Worm (Caenorhabditis elegans) whole organism, mixed stage, embryonic: ENCODE data around the gene C09F12.2.

Experiments used
- M03D4.4 ChIP-seq: sonication (generic microtip); optimal IDR thresholded peaks from 2 replicates; lab custom pipeline; 2017; ENCODE audit warnings: mild to moderate bottlenecking, missing genetic modification characterization, missing compliant biosample characterization
- blmp-1 ChIP-seq: fragments of 150-350 bp; optimal IDR thresholded peaks from 2 replicates; lab custom pipeline; 2014; ENCODE audit warnings: missing biosample characterization, missing genetic modification characterization
- ceh-39 ChIP-seq: fragments of 150-350 bp; optimal IDR thresholded peaks from 2 replicates; lab custom pipeline; 2014; ENCODE audit warnings: missing biosample characterization, missing genetic modification characterization
- ceh-83 ChIP-seq: fragments of 200-800 bp; sonication (Bioruptor generic); optimal IDR thresholded peaks from 2 replicates; lab custom pipeline; 2018; ENCODE audit warnings: mild to moderate bottlenecking, missing genetic modification characterization, missing compliant biosample characterization
- ces-1 ChIP-seq: fragments of 150-350 bp; optimal IDR thresholded peaks from 2 replicates; lab custom pipeline; 2014; ENCODE audit warnings: missing biosample characterization, missing genetic modification reagents, missing genetic modification characterization
- cnd-1 ChIP-seq: fragments of 200-800 bp; sonication (Bioruptor generic); optimal IDR thresholded peaks from 2 replicates; lab custom pipeline; 2018; ENCODE audit warnings: mild to moderate bottlenecking, missing genetic modification characterization, missing compliant biosample characterization
- drap-1 ChIP-seq: fragments of 200-800 bp; sonication (Bioruptor generic); optimal IDR thresholded peaks from 3 replicates; lab custom pipeline; 2018; ENCODE audit warnings: mild to moderate bottlenecking, missing genetic modification characterization, missing compliant biosample characterization
- elt-1 ChIP-seq: sonication (generic microtip); optimal IDR thresholded peaks from 2 replicates; lab custom pipeline; 2017; ENCODE audit warnings: missing genetic modification characterization, mild to moderate bottlenecking, missing compliant biosample characterization, antibody characterized with exemption, moderate library complexity, borderline replicate concordance; ENCODE audit not compliant: insufficient read depth
- elt-3 ChIP-seq: fragments of 150-350 bp; optimal IDR thresholded peaks from 2 replicates; lab custom pipeline; 2014; ENCODE audit warnings: missing biosample characterization, missing genetic modification characterization
- flh-1 ChIP-seq: fragments of 200-800 bp; sonication (Bioruptor generic); optimal IDR thresholded peaks from 2 replicates; lab custom pipeline; 2018; ENCODE audit warnings: mild to moderate bottlenecking, missing genetic modification characterization, moderate library complexity, missing compliant biosample characterization
- ham-2 ChIP-seq: fragments of 200-800 bp; sonication (Bioruptor generic); optimal IDR thresholded peaks from 2 replicates; lab custom pipeline; 2018; ENCODE audit warnings: mild to moderate bottlenecking, missing genetic modification characterization, missing compliant biosample characterization
- hlh-1 ChIP-seq: fragments of 150-350 bp; optimal IDR thresholded peaks from 2 replicates; lab custom pipeline; 2014; ENCODE audit warnings: missing biosample characterization, missing genetic modification reagents, missing genetic modification characterization
- lin-13 ChIP-seq: fragments of 150-350 bp; optimal IDR thresholded peaks from 2 replicates; lab custom pipeline; 2014; ENCODE audit warnings: missing biosample characterization, missing genetic modification characterization
- lin-32 ChIP-seq: fragments of 200-800 bp; sonication (Bioruptor generic); optimal IDR thresholded peaks from 2 replicates; lab custom pipeline; 2018; ENCODE audit warnings: mild to moderate bottlenecking, missing genetic modification characterization, missing compliant biosample characterization
- lsy-2 ChIP-seq: fragments of 150-350 bp; optimal IDR thresholded peaks from 2 replicates; lab custom pipeline; 2014; ENCODE audit warnings: missing biosample characterization, missing genetic modification characterization
- mab-5 ChIP-seq: fragments of 150-350 bp; optimal IDR thresholded peaks from 2 replicates; lab custom pipeline; 2014; ENCODE audit warnings: missing biosample characterization, missing genetic modification characterization
- mep-1 ChIP-seq: fragments of 150-350 bp; optimal IDR thresholded peaks from 2 replicates; lab custom pipeline; 2017; ENCODE audit warnings: missing biosample characterization, missing genetic modification reagents, missing genetic modification characterization, inconsistent platforms
- nhr-12 ChIP-seq: fragments of 150-350 bp; optimal IDR thresholded peaks from 2 replicates; lab custom pipeline; 2014; ENCODE audit warnings: missing biosample characterization, missing genetic modification characterization
- nhr-2 ChIP-seq: fragments of 150-350 bp; optimal IDR thresholded peaks from 2 replicates; lab custom pipeline; 2014; ENCODE audit warnings: missing biosample characterization, missing genetic modification characterization
- nhr-28 ChIP-seq: fragments of 150-350 bp; optimal IDR thresholded peaks from 2 replicates; lab custom pipeline; 2014; ENCODE audit warnings: missing biosample characterization, missing genetic modification characterization
- nhr-76 ChIP-seq: sonication (generic microtip); optimal IDR thresholded peaks from 2 replicates; lab custom pipeline; 2017; ENCODE audit warnings: missing biosample characterization, missing genetic modification characterization
- pha-4 ChIP-seq: fragments of 150-350 bp; optimal IDR thresholded peaks from 2 replicates; lab custom pipeline; 2018; ENCODE audit warnings: missing biosample characterization, missing genetic modification reagents, missing genetic modification characterization
- sem-2 ChIP-seq: fragments of 200-800 bp; sonication (Bioruptor generic); optimal IDR thresholded peaks from 2 replicates; lab custom pipeline; 2018; ENCODE audit warnings: mild to moderate bottlenecking, missing genetic modification characterization, missing compliant biosample characterization
- tbx-8 ChIP-seq: fragments of 200-800 bp; sonication (Bioruptor generic); optimal IDR thresholded peaks from 2 replicates; lab custom pipeline; 2018; ENCODE audit warnings: mild to moderate bottlenecking, missing genetic modification characterization, moderate library complexity, missing compliant biosample characterization
- unc-120 ChIP-seq: sonication (generic microtip); optimal IDR thresholded peaks from 2 replicates; lab custom pipeline; 2017; ENCODE audit warnings: missing genetic modification characterization, missing compliant biosample characterization; ENCODE audit not compliant: poor library complexity, severe bottlenecking
- unc-39 ChIP-seq: fragments of 150-350 bp; optimal IDR thresholded peaks from 2 replicates; lab custom pipeline; 2014; ENCODE audit warnings: missing biosample characterization, missing genetic modification characterization
- unc-62 ChIP-seq: fragments of 150-350 bp; optimal IDR thresholded peaks from 2 replicates; lab custom pipeline; 2014; ENCODE audit warnings: missing biosample characterization, missing genetic modification reagents, missing genetic modification characterization
- zip-8 ChIP-seq: fragments of 150-350 bp; optimal IDR thresholded peaks from 2 replicates; lab custom pipeline; 2014; ENCODE audit warnings: missing biosample characterization, missing genetic modification characterization
- ztf-11 ChIP-seq: fragments of 150-350 bp; optimal IDR thresholded peaks from 2 replicates; lab custom pipeline; 2014; ENCODE audit warnings: missing biosample characterization, missing genetic modification characterization

The C09F12.2 gene

DNA sequence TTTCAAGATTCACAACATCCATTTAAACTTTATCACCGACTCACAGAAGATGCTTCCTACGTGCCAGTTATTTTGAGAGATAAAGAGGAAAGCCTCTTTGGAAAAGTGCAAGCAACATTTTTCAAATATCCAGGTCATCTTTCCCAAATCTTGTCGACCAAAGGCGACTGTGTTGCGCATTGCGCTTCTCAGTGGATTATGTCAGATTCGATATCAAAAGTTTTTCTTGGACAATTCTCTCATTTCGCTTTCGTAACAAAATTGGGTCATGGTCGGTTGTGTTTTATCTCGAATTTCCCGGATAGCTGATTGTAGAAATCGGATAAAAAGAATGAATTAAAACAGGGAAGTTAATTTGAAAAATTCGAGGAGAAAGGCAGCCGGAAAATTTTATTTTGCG, 13.5 kb downstream of the C09F12.2 start:
- TF ChIP-seq nhr-2 (tag; lab: Kevin White, UChicago) (no peak), ham-2 (GFP tag; lab: Kevin White, UChicago) (peak; percentile 33), elt-1 (peak; percentile 5), blmp-1 (tag; lab: Kevin White, UChicago) (peak; percentile 44)

DNA sequence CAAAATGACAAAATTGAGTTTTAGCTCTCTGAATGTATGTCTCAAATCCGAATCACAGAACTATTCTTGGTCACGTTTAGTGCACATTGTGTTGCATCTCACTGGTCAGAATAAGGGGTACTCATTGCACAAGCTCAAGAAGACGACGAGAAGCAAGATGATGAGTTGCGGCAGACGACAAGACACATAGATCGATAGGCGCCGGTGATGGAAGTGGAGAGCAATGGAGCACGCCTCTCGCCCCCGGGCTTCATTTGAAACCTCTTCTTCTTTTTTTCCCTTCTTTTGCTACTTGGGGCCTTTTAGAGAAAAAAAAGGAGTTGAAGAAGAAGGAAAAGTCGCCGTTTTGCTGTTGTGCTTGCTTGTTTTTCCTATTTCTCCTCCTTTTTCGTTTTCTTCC, 14.6 kb downstream of the C09F12.2 start, which contains the start of gene apt-9:
Gene apt-9, plus strand, starts transcription at position 194 of the 400 bp plus-strand sequence.
- TF ChIP-seq tbx-8 (GFP tag; lab: Kevin White, UChicago) (no peak), elt-3 (tag; lab: Kevin White, UChicago) (no peak), ces-1 (GFP tag; lab: Kevin White, UChicago) (peak; percentile 52)

DNA sequence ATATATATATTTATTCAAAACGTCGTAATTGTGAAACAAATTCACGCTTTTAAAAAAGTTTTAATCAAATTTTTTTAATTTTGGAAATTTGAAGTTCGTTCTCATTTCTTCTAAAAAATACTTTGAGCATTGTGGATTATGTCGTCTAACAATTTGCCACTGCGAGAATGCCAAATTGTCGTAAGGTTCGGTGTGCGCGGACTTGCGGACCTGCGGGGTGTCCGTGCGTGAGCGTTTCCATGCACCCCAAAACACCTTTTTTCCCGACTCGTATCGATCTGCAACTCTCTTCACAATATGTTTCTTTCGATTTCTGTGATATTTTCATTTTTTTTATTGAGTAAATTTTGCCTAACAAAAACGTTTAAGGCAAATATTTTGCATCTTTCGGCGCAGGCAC, 19.0 kb downstream of the C09F12.2 start:
- TF ChIP-seq flh-1 (GFP tag; lab: Kevin White, UChicago) (no peak), pha-4 (no peak), lin-13 (tag; lab: Kevin White, UChicago) (peak; percentile 22)

DNA sequence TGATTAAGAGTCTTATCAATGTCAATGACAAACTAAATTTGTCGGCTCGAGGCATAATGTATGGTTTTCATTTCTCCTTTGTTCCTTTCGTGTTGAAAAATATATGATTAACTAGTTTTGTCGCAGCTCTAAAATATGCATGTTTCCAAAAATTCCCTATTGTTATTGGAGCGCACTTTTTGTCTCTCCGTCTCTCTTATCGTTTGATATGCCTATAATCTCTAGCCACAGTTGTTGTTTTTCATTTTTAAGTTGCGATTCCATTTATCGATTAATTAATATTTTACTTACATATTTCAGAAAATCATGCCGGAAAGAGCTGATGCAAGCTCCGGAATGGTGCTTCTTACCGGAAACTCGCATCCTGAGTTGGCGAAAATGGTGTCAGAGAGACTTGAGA, 19.6 kb downstream of the C09F12.2 start, which contains the start of gene W04G3.5:
Gene W04G3.5, plus strand, starts transcription at position 301 of the 400 bp plus-strand sequence.
- TF ChIP-seq ztf-11 (tag; lab: Kevin White, UChicago) (no peak), nhr-2 (tag; lab: Kevin White, UChicago) (no peak), blmp-1 (tag; lab: Kevin White, UChicago) (no peak)

DNA sequence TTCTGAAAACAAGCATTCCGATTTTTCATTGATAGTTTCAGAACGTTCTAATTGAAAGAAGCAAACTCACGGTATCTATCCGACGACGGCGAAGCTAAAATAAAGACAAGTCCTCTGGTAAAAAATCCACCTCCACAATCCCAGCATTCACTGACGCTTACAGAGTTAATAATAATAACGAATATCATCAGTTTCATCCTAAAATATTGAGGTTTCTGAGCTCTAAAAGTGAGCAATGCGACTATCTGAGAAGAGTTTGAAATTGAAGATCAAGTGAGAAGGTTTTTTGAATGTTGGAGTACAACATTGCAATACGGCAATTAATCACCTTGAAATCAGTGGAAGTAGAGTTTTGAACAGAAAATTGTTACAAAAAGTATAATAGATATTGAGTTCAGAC, 22.8 kb downstream of the C09F12.2 start, which contains the start of gene W04G3.12:
Gene W04G3.12, minus strand, starts transcription at position 311 of the 400 bp plus-strand sequence.
- TF ChIP-seq cnd-1 (tag; lab: Kevin White, UChicago) (no peak), pha-4 (no peak), flh-1 (GFP tag; lab: Kevin White, UChicago) (no peak), hlh-1 (tag; lab: Kevin White, UChicago) (no peak), ceh-39 (tag; lab: Kevin White, UChicago) (no peak), unc-120 (tag; lab: Kevin White, UChicago) (no peak), drap-1 (GFP tag; lab: Kevin White, UChicago) (no peak), lin-32 (GFP tag; lab: Kevin White, UChicago) (no peak), zip-8 (tag; lab: Kevin White, UChicago) (no peak), nhr-2 (tag; lab: Kevin White, UChicago) (no peak), nhr-28 (tag; lab: Kevin White, UChicago) (no peak), ceh-83 (no peak), unc-39 (tag; lab: Kevin White, UChicago) (no peak), nhr-12 (tag; lab: Kevin White, UChicago) (no peak), unc-62 (GFP tag; lab: Kevin White, UChicago) (no peak)

DNA sequence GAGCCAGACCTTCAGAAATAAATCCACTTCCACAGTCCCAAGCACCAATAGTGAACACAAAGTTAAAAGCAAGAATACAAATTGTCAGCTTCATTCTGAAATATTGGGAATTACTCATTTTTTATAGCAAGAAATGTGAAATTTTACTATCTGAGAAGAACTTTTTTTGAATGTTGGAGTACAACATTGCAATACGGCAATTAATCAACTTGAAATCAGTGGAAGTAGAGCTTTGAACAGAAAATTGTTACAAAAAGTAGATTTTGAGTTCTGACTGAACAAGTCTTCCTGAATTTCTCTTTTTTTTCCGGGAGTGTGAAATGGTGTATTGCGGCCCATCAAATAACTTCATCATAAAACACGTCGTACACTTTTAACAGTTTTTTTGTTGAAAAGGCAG, 24.4 kb downstream of the C09F12.2 start, which contains the start of gene W04G3.10:
Gene W04G3.10, minus strand, starts transcription at position 101 of the 400 bp plus-strand sequence.
- no peak for TF ChIP-seq M03D4.4
- no peak for TF ChIP-seq drap-1 (GFP tag; lab: Kevin White, UChicago)
- TF ChIP-seq ztf-11 (tag; lab: Kevin White, UChicago): no peak
- no peak for TF ChIP-seq ham-2 (GFP tag; lab: Kevin White, UChicago)
- no peak for TF ChIP-seq ceh-83
- TF ChIP-seq nhr-76 (tag; lab: Kevin White, UChicago): no peak
- TF ChIP-seq mep-1 (tag; lab: Kevin White, UChicago): no peak
- TF ChIP-seq pha-4: no peak
- no peak for TF ChIP-seq zip-8 (tag; lab: Kevin White, UChicago)
- TF ChIP-seq ceh-39 (tag; lab: Kevin White, UChicago): no peak
- TF ChIP-seq elt-3 (tag; lab: Kevin White, UChicago): no peak

DNA sequence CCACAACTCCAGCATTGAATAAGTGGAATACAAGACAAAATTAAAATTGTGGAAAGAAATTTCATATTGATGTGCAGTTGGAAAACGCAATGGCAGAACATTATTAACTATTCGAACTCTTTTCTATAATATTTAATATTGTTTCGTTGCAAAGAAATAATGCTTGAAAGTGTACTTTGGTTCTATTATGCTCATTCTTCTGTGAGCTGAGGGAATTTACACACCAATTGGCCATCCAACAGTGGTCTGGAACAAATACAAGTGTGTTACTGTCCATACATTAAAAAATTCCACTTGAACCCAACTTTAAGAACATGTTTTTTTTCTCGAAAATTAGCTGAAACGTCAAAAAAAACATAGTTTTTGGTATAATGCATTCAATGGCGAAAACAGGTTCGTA, 26.0 kb downstream of the C09F12.2 start, which contains the start of gene W04G3.13:
Gene W04G3.13, minus strand, starts transcription at position 101 of the 400 bp plus-strand sequence.
- TF ChIP-seq drap-1 (GFP tag; lab: Kevin White, UChicago) (no peak), lsy-2 (no peak), hlh-1 (tag; lab: Kevin White, UChicago) (no peak), unc-39 (tag; lab: Kevin White, UChicago) (no peak), ceh-39 (tag; lab: Kevin White, UChicago) (no peak), mab-5 (tag; lab: Kevin White, UChicago) (no peak), lin-13 (tag; lab: Kevin White, UChicago) (no peak), M03D4.4 (no peak), elt-3 (tag; lab: Kevin White, UChicago) (no peak), flh-1 (GFP tag; lab: Kevin White, UChicago) (no peak), elt-1 (no peak), ceh-83 (no peak), nhr-76 (tag; lab: Kevin White, UChicago) (no peak), tbx-8 (GFP tag; lab: Kevin White, UChicago) (no peak), nhr-28 (tag; lab: Kevin White, UChicago) (no peak), pha-4 (no peak), sem-2 (no peak)
